Worm (Caenorhabditis elegans) whole organism, L4 larva: ENCODE results near the gene Y71H2AL.4.
A peak's percentile ranks its signal among the peaks of the same experiment; 100 is the strongest.

Source experiments
- F37D6.2 ChIP-seq: sonication (generic microtip); optimal IDR thresholded peaks from 2 replicates; lab custom pipeline; 2016; ENCODE audit warnings: mild to moderate bottlenecking, missing genetic modification characterization, missing compliant biosample characterization
- Y48G9A.11 ChIP-seq: fragments of 200-800 bp; sonication (Bioruptor generic); IDR thresholded peaks from 2 replicates; pipeline ENCODE4 v1.3.6; 2022; ENCODE audit warnings: missing genetic modification reagents, missing genetic modification characterization, missing compliant biosample characterization
- ZK546.5 ChIP-seq, 2 experiments: sonication (generic microtip); optimal IDR thresholded peaks; 2 replicates each; lab custom pipeline; 2017; ENCODE audit warnings: missing biosample characterization in 2 of 2, missing genetic modification characterization in 2 of 2
- aha-1 ChIP-seq: fragments of 150-350 bp; peaks from one replicate; lab custom pipeline; 2014; ENCODE audit warnings: missing biosample characterization, missing genetic modification characterization
- ama-1 ChIP-seq: fragments of 150-350 bp; optimal IDR thresholded peaks from 2 replicates; lab custom pipeline; 2014; ENCODE audit warnings: inconsistent platforms, mixed read lengths
- ceh-44 ChIP-seq: fragments of 200-800 bp; sonication (Bioruptor generic); IDR thresholded peaks from 2 replicates; pipeline ENCODE4 v1.3.6; 2022; ENCODE audit warnings: missing genetic modification reagents, missing genetic modification characterization, missing compliant biosample characterization
- daf-16 ChIP-seq, 3 experiments: sonication (generic microtip); optimal IDR thresholded peaks; 2 replicates each; lab custom pipeline; 2016 to 2017; ENCODE audit warnings: missing genetic modification characterization in 3 of 3, missing genetic modification reagents in 3 of 3, mild to moderate bottlenecking in 2 of 3, missing compliant biosample characterization in 2 of 3, missing biosample characterization in 1 of 3, moderate library complexity in 1 of 3
- daf-8 ChIP-seq: fragments of 200-800 bp; sonication (Bioruptor generic); IDR thresholded peaks from 2 replicates; pipeline ENCODE4 v1.3.6; 2022; ENCODE audit warnings: missing genetic modification characterization, missing compliant biosample characterization
- dmd-6 ChIP-seq: fragments of 200-800 bp; sonication (Bioruptor generic); IDR thresholded peaks from 2 replicates; pipeline ENCODE4 v1.3.6; 2022; ENCODE audit warnings: missing genetic modification reagents, missing genetic modification characterization, missing compliant biosample characterization
- dpl-1 ChIP-seq: fragments of 150-350 bp; optimal IDR thresholded peaks from 2 replicates; lab custom pipeline; 2014; ENCODE audit warnings: missing biosample characterization, missing genetic modification reagents, missing genetic modification characterization
- gei-8 ChIP-seq: fragments of 200-800 bp; sonication (Bioruptor generic); optimal IDR thresholded peaks from 2 replicates; lab custom pipeline; 2018; ENCODE audit warnings: mild to moderate bottlenecking, missing genetic modification characterization, missing compliant biosample characterization
- hlh-11 ChIP-seq: fragments of 200-800 bp; sonication (Bioruptor generic); optimal IDR thresholded peaks from 2 replicates; lab custom pipeline; 2018; ENCODE audit warnings: mild to moderate bottlenecking, missing genetic modification characterization, missing compliant biosample characterization
- lim-7 ChIP-seq: fragments of 200-800 bp; sonication (Bioruptor generic); IDR thresholded peaks from 2 replicates; pipeline ENCODE4 v1.3.6; 2022; ENCODE audit warnings: missing genetic modification characterization, missing compliant biosample characterization
- lin-13 ChIP-seq: fragments of 150-350 bp; optimal IDR thresholded peaks from 2 replicates; lab custom pipeline; 2014; ENCODE audit warnings: missing biosample characterization, missing genetic modification reagents, missing genetic modification characterization
- lin-15B ChIP-seq: fragments of 150-350 bp; sonication (generic microtip); optimal IDR thresholded peaks from 3 replicates; lab custom pipeline; 2014; ENCODE audit warnings: missing biosample characterization, missing genetic modification characterization
- mdl-1 ChIP-seq, 2 experiments: fragments of 150-350 bp in 1 of 2; sonication (generic microtip) in 1 of 2; optimal IDR thresholded peaks; 2 replicates each; lab custom pipeline; 2014 to 2017; ENCODE audit warnings: missing biosample characterization in 2 of 2, missing genetic modification characterization in 2 of 2
- mep-1 ChIP-seq: fragments of 150-350 bp; sonication (generic microtip); optimal IDR thresholded peaks from 3 replicates; lab custom pipeline; 2014; ENCODE audit warnings: missing biosample characterization, missing genetic modification characterization
- mes-2 ChIP-seq: sonication (generic microtip); optimal IDR thresholded peaks from 2 replicates; lab custom pipeline; 2016; ENCODE audit warnings: missing genotype, mild to moderate bottlenecking, missing genetic modification characterization, missing compliant biosample characterization; ENCODE audit not compliant: poor library complexity, severe bottlenecking
- mxl-3 ChIP-seq: fragments of 200-800 bp; sonication (Bioruptor generic); optimal IDR thresholded peaks from 2 replicates; lab custom pipeline; 2018; ENCODE audit warnings: mild to moderate bottlenecking, missing genetic modification characterization, missing compliant biosample characterization
- nhr-10 ChIP-seq: fragments of 150-350 bp; optimal IDR thresholded peaks from 2 replicates; lab custom pipeline; 2014; ENCODE audit warnings: missing biosample characterization, missing genetic modification characterization
- nhr-25 ChIP-seq: sonication (generic microtip); optimal IDR thresholded peaks from 2 replicates; lab custom pipeline; 2017; ENCODE audit warnings: missing genetic modification characterization, mild to moderate bottlenecking, missing compliant biosample characterization, antibody characterized with exemption, moderate library complexity, borderline replicate concordance; ENCODE audit not compliant: insufficient read depth
- nhr-28 ChIP-seq: fragments of 150-350 bp; optimal IDR thresholded peaks from 2 replicates; lab custom pipeline; 2014; ENCODE audit warnings: missing biosample characterization, missing genetic modification characterization
- nhr-6 ChIP-seq: fragments of 150-350 bp; optimal IDR thresholded peaks from 2 replicates; lab custom pipeline; 2014; ENCODE audit warnings: missing biosample characterization, missing genetic modification characterization
- nhr-76 ChIP-seq: fragments of 150-350 bp; optimal IDR thresholded peaks from 2 replicates; lab custom pipeline; 2014; ENCODE audit warnings: missing biosample characterization, missing genetic modification characterization
- nhr-77 ChIP-seq: fragments of 150-350 bp; optimal IDR thresholded peaks from 2 replicates; lab custom pipeline; 2014; ENCODE audit warnings: missing biosample characterization, missing genetic modification characterization
- pha-4 ChIP-seq, 2 experiments: fragments of 150-350 bp in 1 of 2; fragments of 200-800 bp in 1 of 2; sonication (Bioruptor generic) in 1 of 2; IDR thresholded peaks in 1 of 2; optimal IDR thresholded peaks in 1 of 2; 2 replicates each; pipeline versions ENCODE4 v1.3.6 to Lab custom; 2014 to 2022; ENCODE audit warnings: missing genetic modification characterization in 2 of 2, missing genetic modification reagents in 2 of 2, missing biosample characterization in 1 of 2, missing compliant biosample characterization in 1 of 2
- php-3 ChIP-seq: fragments of 200-800 bp; sonication (Bioruptor generic); IDR thresholded peaks from 2 replicates; pipeline ENCODE4 v1.3.6; 2022; ENCODE audit warnings: missing genetic modification reagents, missing genetic modification characterization, missing compliant biosample characterization
- pqm-1 ChIP-seq: sonication (generic microtip); optimal IDR thresholded peaks from 2 replicates; lab custom pipeline; 2017; ENCODE audit warnings: missing biosample characterization, missing genetic modification characterization
- snpc-1.2 ChIP-seq: fragments of 200-800 bp; sonication (Bioruptor generic); IDR thresholded peaks from 2 replicates; pipeline ENCODE4 v1.3.6; 2022; ENCODE audit warnings: missing genetic modification reagents, missing genetic modification characterization, missing compliant biosample characterization
- tag-97 ChIP-seq: fragments of 200-800 bp; sonication (Bioruptor generic); IDR thresholded peaks from 2 replicates; pipeline ENCODE4 v1.3.6; 2022; ENCODE audit warnings: missing genetic modification characterization, missing compliant biosample characterization
- tra-1 ChIP-seq: fragments of 200-800 bp; sonication (Bioruptor generic); IDR thresholded peaks from 2 replicates; pipeline ENCODE4 v1.3.6; 2022; ENCODE audit warnings: missing genetic modification reagents, missing genetic modification characterization, missing compliant biosample characterization
- unc-62 ChIP-seq, 3 experiments: fragments of 150-350 bp in 1 of 3; sonication (generic microtip); optimal IDR thresholded peaks in 2 of 3; peaks in 1 of 3; 1 replicate in 1 of 3; 2 replicates in 2 of 3; lab custom pipeline; 2014 to 2017; ENCODE audit warnings: missing biosample characterization in 3 of 3, missing genetic modification characterization in 3 of 3, missing genetic modification reagents in 3 of 3, missing genotype in 1 of 3
- zip-2 ChIP-seq: fragments of 150-350 bp; optimal IDR thresholded peaks from 2 replicates; lab custom pipeline; 2014; ENCODE audit warnings: missing biosample characterization, missing genetic modification characterization
- ztf-11 ChIP-seq: fragments of 150-350 bp; optimal IDR thresholded peaks from 2 replicates; lab custom pipeline; 2014; ENCODE audit warnings: missing biosample characterization, missing genetic modification characterization

Y71H2AL.4 gene

DNA sequence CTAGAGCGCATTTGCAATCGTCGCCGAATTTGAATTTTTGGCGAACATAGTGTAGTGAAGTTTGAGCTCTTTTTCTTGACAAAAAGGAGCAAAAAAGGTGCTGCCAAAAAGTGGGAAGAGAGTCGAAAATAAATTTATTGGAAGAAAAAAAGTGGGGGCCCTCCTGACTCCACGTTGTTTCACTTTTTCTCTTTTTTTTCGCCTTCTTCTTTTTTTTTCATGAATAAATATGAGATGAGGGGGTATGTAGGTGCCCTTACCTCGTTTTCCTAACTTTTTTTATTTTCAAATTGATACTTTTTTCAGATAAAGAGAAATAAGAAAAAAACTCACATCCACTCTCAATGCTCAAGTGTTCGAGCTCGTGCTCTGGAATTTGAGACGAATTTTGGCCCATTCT is at the start of gene Y71H2AL.4, which contains the start of the genes Y71H2AL.2 and pbo-1:
Gene Y71H2AL.4, plus strand, starts transcription at position 345 of the 400 bp plus-strand sequence.
Gene Y71H2AL.2, plus strand, starts transcription at position 301 of the 400 bp plus-strand sequence.
Gene pbo-1, minus strand, starts transcription at position 400 of the 400 bp plus-strand sequence.
- TF ChIP-seq nhr-76 (tag; lab: Kevin White, UChicago) (no peak), dpl-1 (GFP tag; lab: Kevin White, UChicago) (no peak), mdl-1 (tag; optimal IDR thresholded peaks at IDR 0.05; lab: Kevin White, UChicago) (no peak), lin-13 (GFP tag; lab: Kevin White, UChicago) (no peak), lim-7 (no peak), mes-2 (no peak), lin-15B (tag; lab: Kevin White, UChicago) (no peak), zip-2 (tag; lab: Kevin White, UChicago) (no peak), ama-1 (lab: Kevin White, UChicago) (no peak), mep-1 (tag; lab: Kevin White, UChicago) (no peak), F37D6.2 (no peak), gei-8 (GFP tag; lab: Kevin White, UChicago) (no peak), pha-4 (GFP tag; IDR thresholded peaks at IDR 0.05; lab: Robert Waterston, UW) (no peak), pha-4 (tag; optimal IDR thresholded peaks at IDR 0.05; lab: Kevin White, UChicago) (no peak)
- TF ChIP-seq, all 104 proteins: peak for 0

DNA sequence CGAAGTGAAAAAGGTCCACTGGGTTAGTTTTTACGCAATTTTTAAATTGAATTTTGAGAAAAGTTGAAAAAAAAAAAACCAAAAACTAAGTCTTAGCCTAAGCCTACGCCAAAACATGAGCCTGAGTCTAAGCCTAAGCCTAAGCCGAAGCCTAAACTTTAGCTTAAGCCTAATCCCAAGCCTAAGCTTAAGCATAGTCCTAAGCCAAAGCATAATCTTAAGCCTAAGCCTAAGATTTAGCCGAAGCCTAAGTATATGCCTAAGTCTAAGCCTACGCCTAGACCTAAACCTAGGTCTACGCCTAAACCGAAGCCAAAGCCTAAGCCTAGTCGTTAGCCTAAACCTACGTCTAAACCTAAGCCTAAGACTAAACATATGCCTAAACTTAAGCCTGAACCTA is 44.5 kb upstream of the Y71H2AL.4 start:
- TF ChIP-seq nhr-6 (tag; lab: Kevin White, UChicago), result no peak
- TF ChIP-seq ztf-11 (tag; lab: Kevin White, UChicago), result no peak
- TF ChIP-seq dpl-1 (GFP tag; lab: Kevin White, UChicago), result no peak
- TF ChIP-seq unc-62 (GFP tag; optimal IDR thresholded peaks at IDR 0.05 in 1 of 2; lab: Kevin White, UChicago), result peak in 1 of 2 experiments; percentile 72
- no peak for TF ChIP-seq unc-62 (tag; optimal IDR thresholded peaks at IDR 0.05; lab: Kevin White, UChicago)
- TF ChIP-seq pqm-1, result no peak
- TF ChIP-seq daf-8 (GFP tag; lab: Robert Waterston, UW), result no peak
- no peak for TF ChIP-seq mep-1 (tag; lab: Kevin White, UChicago)
- no peak for TF ChIP-seq nhr-10

DNA sequence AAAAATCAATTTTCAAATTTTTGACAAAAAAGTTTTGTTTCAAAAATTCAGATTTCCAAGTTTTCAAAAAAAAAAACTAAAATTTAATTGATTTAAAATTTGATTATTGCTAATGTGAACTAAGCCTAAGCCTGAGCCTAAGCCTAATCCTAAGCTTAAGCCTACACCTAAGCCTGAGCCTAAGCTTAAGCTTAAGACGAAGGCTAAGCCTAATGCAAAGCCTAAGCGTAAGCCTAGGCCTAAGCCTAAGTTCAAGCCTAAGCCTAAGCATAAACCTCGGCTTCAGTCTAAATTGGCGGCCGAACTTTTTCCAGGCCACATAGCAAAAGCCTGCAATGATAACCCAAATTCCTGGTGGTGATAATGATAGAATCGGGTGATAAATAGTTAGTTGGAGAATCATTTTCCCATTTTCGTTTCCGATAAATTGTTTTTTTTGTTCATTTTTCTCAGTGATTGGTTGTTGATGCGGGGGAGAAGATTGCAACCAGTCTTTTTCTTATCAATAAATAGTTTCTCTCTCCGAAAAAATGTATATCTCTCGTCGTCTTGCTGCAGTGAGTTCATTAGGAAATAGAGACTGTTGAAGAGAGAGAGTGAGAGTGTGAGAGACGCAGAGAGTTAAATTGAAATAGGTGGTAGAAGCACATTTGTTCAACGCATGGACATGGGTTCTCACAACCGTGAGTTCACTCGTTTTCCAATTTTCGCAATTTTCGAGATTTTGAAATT is 38.8 kb upstream of the Y71H2AL.4 start:
- TF ChIP-seq ZK546.5 (tag; optimal IDR thresholded peaks at IDR 0.05; lab: Kevin White, UChicago) (no peak), php-3 (GFP tag; lab: Robert Waterston, UW) (no peak), pqm-1 (peak; percentile 82), nhr-77 (peak; percentile 28), nhr-25 (tag; lab: Kevin White, UChicago) (no peak), tag-97 (GFP tag; lab: Robert Waterston, UW) (no peak), lin-13 (GFP tag; lab: Kevin White, UChicago) (no peak), dmd-6 (GFP tag; lab: Robert Waterston, UW) (peak; percentile 40; the same call in 1 of the 2 replicates), mes-2 (peak; percentile 11), aha-1 (tag; lab: Kevin White, UChicago) (peak; percentile 52), tra-1 (GFP tag; lab: Robert Waterston, UW) (0 out of 2 replicates have a peak, but pooled peaks have one; percentile 10), daf-16 (GFP tag; optimal IDR thresholded peaks at IDR 0.05; lab: Kevin White, UChicago) (no peak), daf-16 (tag; optimal IDR thresholded peaks at IDR 0.05; lab: Kevin White, UChicago) (peak; percentile 75), mdl-1 (tag; optimal IDR thresholded peaks at IDR 0.05; lab: Kevin White, UChicago) (peak in 1 of 2 experiments; percentile 19), hlh-11 (tag; lab: Kevin White, UChicago) (peak; percentile 66), Y48G9A.11 (GFP tag; lab: Robert Waterston, UW) (no peak), mxl-3 (peak; percentile 56), ceh-44 (GFP tag; lab: Robert Waterston, UW) (no peak), nhr-28 (tag; lab: Kevin White, UChicago) (peak; percentile 78), snpc-1.2 (GFP tag; lab: Robert Waterston, UW) (no peak)
